Fruit fly (Drosophila melanogaster): Measurements from ENCODE around the gene CG34434.
A peak's percentile ranks its signal among the peaks of the same experiment; 100 is the strongest.

The CG34434 gene

dm6 chrX:5646228-5646627 lies 30.1 kb upstream of the CG34434 start:
- no peak for TF ChIP-seq sv (GFP tag; optimal IDR thresholded peaks at IDR 0.05)
- TF ChIP-seq tai (GFP tag; optimal IDR thresholded peaks at IDR 0.05): no peak
- no peak for TF ChIP-seq CG9705 (GFP tag; optimal IDR thresholded peaks at IDR 0.05)
- no peak for TF ChIP-seq Dif (GFP tag; optimal IDR thresholded peaks at IDR 0.05; ENCODE audit: partially characterized antibody)
- TF ChIP-seq Hr78 (GFP tag; optimal IDR thresholded peaks at IDR 0.05): no peak
- no peak for TF ChIP-seq usp (GFP tag; optimal IDR thresholded peaks at IDR 0.05)
- TF ChIP-seq Jra (GFP tag; optimal IDR thresholded peaks at IDR 0.05): no peak
- no peak for TF ChIP-seq Dfd (GFP tag; optimal IDR thresholded peaks at IDR 0.05)
- TF ChIP-seq OdsH (GFP tag; optimal IDR thresholded peaks at IDR 0.05): no peak
- TF ChIP-seq Rel (GFP tag; optimal IDR thresholded peaks at IDR 0.05): no peak
- no peak for TF ChIP-seq Rel (tag; optimal IDR thresholded peaks at IDR 0.05)
- TF ChIP-seq Hnf4 (GFP tag; optimal IDR thresholded peaks at IDR 0.05): no peak
- TF ChIP-seq psq (GFP tag; optimal IDR thresholded peaks at IDR 0.05): no peak
- no peak for TF ChIP-seq dmrt93B (GFP tag; optimal IDR thresholded peaks at IDR 0.05)
- peak; percentile 28 for TF ChIP-seq h (GFP tag; optimal IDR thresholded peaks at IDR 0.05)
- peak in 1 of 2 experiments; percentile 33 for TF ChIP-seq foxo (GFP tag; optimal IDR thresholded peaks at IDR 0.05)
- TF ChIP-seq HLH106 (tag; optimal IDR thresholded peaks at IDR 0.05): peak; percentile 2
- no peak for TF ChIP-seq CrebA (GFP tag; optimal IDR thresholded peaks at IDR 0.05; ENCODE audit: borderline replicate concordance)
- no peak for TF ChIP-seq woc (GFP tag; optimal IDR thresholded peaks at IDR 0.05)
- TF ChIP-seq Mio (GFP tag; optimal IDR thresholded peaks at IDR 0.05): no peak
- no peak for TF ChIP-seq dl (GFP tag; optimal IDR thresholded peaks at IDR 0.05; ENCODE audit: insufficient read depth in 1 of 2, partially characterized antibody in 2 of 2)
- no peak for TF ChIP-seq sage (GFP tag; optimal IDR thresholded peaks at IDR 0.05)
- peak; percentile 9 for TF ChIP-seq Sp1 (GFP tag; optimal IDR thresholded peaks at IDR 0.05)
- TF ChIP-seq Abd-B (GFP tag; optimal IDR thresholded peaks at IDR 0.05): no peak
- TF ChIP-seq Hr83 (GFP tag; optimal IDR thresholded peaks at IDR 0.05; ENCODE audit: poor library complexity, severe bottlenecking): no peak
- no peak for TF ChIP-seq CG32264 (GFP tag; optimal IDR thresholded peaks at IDR 0.05)
- TF ChIP-seq Myc (optimal IDR thresholded peaks at IDR 0.05): no peak
- no peak for TF ChIP-seq lola (GFP tag; optimal IDR thresholded peaks at IDR 0.05)
- TF ChIP-seq GATAd (GFP tag; optimal IDR thresholded peaks at IDR 0.05): no peak
- TF ChIP-seq br (GFP tag; optimal IDR thresholded peaks at IDR 0.05): peak; percentile 4
- TF ChIP-seq Vsx2 (GFP tag; optimal IDR thresholded peaks at IDR 0.05; ENCODE audit: partially characterized antibody): no peak
- TF ChIP-seq N (GFP tag; optimal IDR thresholded peaks at IDR 0.05): no peak
- no peak for TF ChIP-seq dsf (GFP tag; optimal IDR thresholded peaks at IDR 0.05; ENCODE audit: borderline replicate concordance)
- peak; percentile 44 for TF ChIP-seq fru (GFP tag; optimal IDR thresholded peaks at IDR 0.05)
- peak; percentile 8 for TF ChIP-seq rgr (GFP tag; optimal IDR thresholded peaks at IDR 0.05)
- TF ChIP-seq brk (GFP tag; optimal IDR thresholded peaks at IDR 0.05): no peak
- no peak for TF ChIP-seq pan (optimal IDR thresholded peaks at IDR 0.05)
- TF ChIP-seq jim (GFP tag; optimal IDR thresholded peaks at IDR 0.05): no peak
- TF ChIP-seq ey (GFP tag; optimal IDR thresholded peaks at IDR 0.05): peak; percentile 22

- TF ChIP-seq dsf (GFP tag; optimal IDR thresholded peaks at IDR 0.05; ENCODE audit: borderline replicate concordance) (no peak), dl (GFP tag; optimal IDR thresholded peaks at IDR 0.05; ENCODE audit: insufficient read depth in 1 of 2, partially characterized antibody in 2 of 2) (no peak), Rel (GFP tag; optimal IDR thresholded peaks at IDR 0.05) (no peak), Rel (tag; optimal IDR thresholded peaks at IDR 0.05) (no peak), br (GFP tag; optimal IDR thresholded peaks at IDR 0.05) (peak; percentile 20), CrebA (GFP tag; optimal IDR thresholded peaks at IDR 0.05; ENCODE audit: borderline replicate concordance) (no peak), fru (GFP tag; optimal IDR thresholded peaks at IDR 0.05) (peak; percentile 62), foxo (GFP tag; optimal IDR thresholded peaks at IDR 0.05) (peak in 1 of 2 experiments; percentile 49), CG9705 (GFP tag; optimal IDR thresholded peaks at IDR 0.05) (no peak), psq (GFP tag; optimal IDR thresholded peaks at IDR 0.05) (peak; percentile 42), Jra (GFP tag; optimal IDR thresholded peaks at IDR 0.05) (no peak), rgr (GFP tag; optimal IDR thresholded peaks at IDR 0.05) (peak; percentile 10), Hr83 (GFP tag; optimal IDR thresholded peaks at IDR 0.05; ENCODE audit: poor library complexity, severe bottlenecking) (no peak), jim (GFP tag; optimal IDR thresholded peaks at IDR 0.05) (no peak), Mio (GFP tag; optimal IDR thresholded peaks at IDR 0.05) (no peak), Abd-B (GFP tag; optimal IDR thresholded peaks at IDR 0.05) (no peak), Hr78 (GFP tag; optimal IDR thresholded peaks at IDR 0.05) (no peak), Sp1 (GFP tag; optimal IDR thresholded peaks at IDR 0.05) (peak; percentile 26), dmrt93B (GFP tag; optimal IDR thresholded peaks at IDR 0.05) (no peak), Hnf4 (GFP tag; optimal IDR thresholded peaks at IDR 0.05) (no peak), Vsx2 (GFP tag; optimal IDR thresholded peaks at IDR 0.05; ENCODE audit: partially characterized antibody) (no peak), tai (GFP tag; optimal IDR thresholded peaks at IDR 0.05) (no peak), Myc (optimal IDR thresholded peaks at IDR 0.05) (no peak), HLH106 (tag; optimal IDR thresholded peaks at IDR 0.05) (no peak), Dif (GFP tag; optimal IDR thresholded peaks at IDR 0.05; ENCODE audit: partially characterized antibody) (no peak), Dfd (GFP tag; optimal IDR thresholded peaks at IDR 0.05) (no peak), woc (GFP tag; optimal IDR thresholded peaks at IDR 0.05) (no peak), brk (GFP tag; optimal IDR thresholded peaks at IDR 0.05) (no peak), sage (GFP tag; optimal IDR thresholded peaks at IDR 0.05) (no peak), OdsH (GFP tag; optimal IDR thresholded peaks at IDR 0.05) (no peak), usp (GFP tag; optimal IDR thresholded peaks at IDR 0.05) (no peak), h (GFP tag; optimal IDR thresholded peaks at IDR 0.05) (peak; percentile 44), ey (GFP tag; optimal IDR thresholded peaks at IDR 0.05) (peak; percentile 30), N (GFP tag; optimal IDR thresholded peaks at IDR 0.05) (no peak), pan (optimal IDR thresholded peaks at IDR 0.05) (no peak), lola (GFP tag; optimal IDR thresholded peaks at IDR 0.05) (no peak), GATAd (GFP tag; optimal IDR thresholded peaks at IDR 0.05) (no peak), sv (GFP tag; optimal IDR thresholded peaks at IDR 0.05) (no peak), CG32264 (GFP tag; optimal IDR thresholded peaks at IDR 0.05) (no peak)
These were observed 22.9 kb upstream of the CG34434 start for dm6 chrX:5639083-5639482.
